Fruit fly (Drosophila melanogaster) whole organism, embryonic: ENCODE results near the gene Srg3.

ENCODE experiments used
- Blimp-1 ChIP-seq: fragments of 200-800 bp; sonication (Bioruptor generic); optimal IDR thresholded peaks from 3 replicates; lab custom pipeline; 2018; ENCODE audit warnings: missing biosample characterization, missing genetic modification characterization, mild to moderate bottlenecking, moderate library complexity, missing genetic modification reagents
- CG10543 ChIP-seq: fragments of 200-800 bp; sonication (Bioruptor generic); optimal IDR thresholded peaks from 3 replicates; lab custom pipeline; 2017; ENCODE audit warnings: missing biosample characterization, mild to moderate bottlenecking, missing genetic modification characterization, moderate library complexity
- CG12236 ChIP-seq: fragments of 200-800 bp; sonication (Bioruptor generic); optimal IDR thresholded peaks from 2 replicates; lab custom pipeline; 2016; ENCODE audit warnings: missing biosample characterization, missing genetic modification characterization
- CG15479 ChIP-seq: fragments of 200-800 bp; sonication (Bioruptor generic); optimal IDR thresholded peaks from 3 replicates; lab custom pipeline; 2019; ENCODE audit warnings: missing biosample characterization, mild to moderate bottlenecking, missing genetic modification characterization, moderate library complexity
- CG17612 ChIP-seq: fragments of 200-800 bp; sonication (Bioruptor generic); IDR thresholded peaks from 2 replicates; pipeline ENCODE4 v1.3.6; 2022; ENCODE audit warnings: missing biosample characterization, missing genetic modification characterization
- CG2889 ChIP-seq: fragments of 200-800 bp; sonication (Bioruptor generic); IDR thresholded peaks from 3 replicates; pipeline ENCODE4 v1.3.6; 2022; ENCODE audit warnings: missing biosample characterization, missing genetic modification characterization
- CG31365 ChIP-seq: fragments of 200-800 bp; sonication (Bioruptor generic); optimal IDR thresholded peaks from 2 replicates; lab custom pipeline; 2018; ENCODE audit warnings: missing biosample characterization, mild to moderate bottlenecking, missing genetic modification characterization
- CG32767 ChIP-seq: fragments of 200-800 bp; sonication (Bioruptor generic); IDR thresholded peaks from 2 replicates; pipeline ENCODE4 v1.3.6; 2022; ENCODE audit warnings: missing biosample characterization, missing genetic modification characterization
- CG3995 ChIP-seq: fragments of 200-800 bp; sonication (Bioruptor generic); optimal IDR thresholded peaks from 3 replicates; lab custom pipeline; 2016; ENCODE audit warnings: missing biosample characterization, missing genetic modification characterization
- CG4282 ChIP-seq: fragments of 200-800 bp; sonication (Bioruptor generic); optimal IDR thresholded peaks from 2 replicates; lab custom pipeline; 2016; ENCODE audit warnings: missing biosample characterization, missing genetic modification characterization
- CG6175 ChIP-seq: fragments of 200-800 bp; sonication (Bioruptor generic); IDR thresholded peaks from 3 replicates; pipeline ENCODE4 v1.3.6; 2022; ENCODE audit warnings: missing biosample characterization, missing genetic modification characterization
- CG6683 ChIP-seq: fragments of 200-800 bp; sonication (Bioruptor generic); optimal IDR thresholded peaks from 2 replicates; lab custom pipeline; 2017; ENCODE audit warnings: missing biosample characterization, mild to moderate bottlenecking, missing genetic modification characterization, missing genetic modification reagents
- CG7372 ChIP-seq: fragments of 200-800 bp; sonication (Bioruptor generic); IDR thresholded peaks from 2 replicates; pipeline ENCODE4 v1.3.6; 2022; ENCODE audit warnings: missing biosample characterization, missing genetic modification characterization
- CG8924 ChIP-seq: fragments of 200-800 bp; optimal IDR thresholded peaks from 3 replicates; lab custom pipeline; 2019; ENCODE audit warnings: missing biosample characterization, mild to moderate bottlenecking, missing genetic modification characterization, moderate library complexity
- CG9727 ChIP-seq: fragments of 200-800 bp; sonication (Bioruptor generic); optimal IDR thresholded peaks from 3 replicates; lab custom pipeline; 2017; ENCODE audit warnings: missing biosample characterization, mild to moderate bottlenecking, missing genetic modification characterization
- CrebB ChIP-seq: fragments of 200-800 bp; sonication (Bioruptor generic); optimal IDR thresholded peaks from 3 replicates; lab custom pipeline; 2018; ENCODE audit warnings: missing biosample characterization, mild to moderate bottlenecking, missing genetic modification characterization
- Dek ChIP-seq: fragments of 200-800 bp; sonication (Bioruptor generic); optimal IDR thresholded peaks from 3 replicates; lab custom pipeline; 2019; ENCODE audit warnings: missing biosample characterization, mild to moderate bottlenecking, missing genetic modification characterization, moderate library complexity
- Dp ChIP-seq: fragments of 200-800 bp; sonication (Bioruptor generic); optimal IDR thresholded peaks from 2 replicates; lab custom pipeline; 2018; ENCODE audit warnings: missing biosample characterization, mild to moderate bottlenecking, missing genetic modification characterization, moderate library complexity
- Eip74EF ChIP-seq, 2 experiments: fragments of 200-800 bp in 1 of 2; fragments of >200 bp in 1 of 2; sonication (Bioruptor generic) in 1 of 2; optimal IDR thresholded peaks; 2 replicates each; lab custom pipeline; 2017 to 2019; ENCODE audit warnings: missing biosample characterization in 2 of 2, missing genetic modification characterization in 2 of 2, mild to moderate bottlenecking in 1 of 2, moderate library complexity in 1 of 2
- Fer1 ChIP-seq: fragments of 200-800 bp; sonication (Bioruptor generic); optimal IDR thresholded peaks from 2 replicates; lab custom pipeline; 2017; ENCODE audit warnings: missing biosample characterization, mild to moderate bottlenecking, missing genetic modification characterization
- Hsf ChIP-seq: fragments of 200-800 bp; sonication (Bioruptor generic); optimal IDR thresholded peaks from 3 replicates; lab custom pipeline; 2016; ENCODE audit warnings: missing biosample characterization, missing genetic modification characterization
- Mes4 ChIP-seq: fragments of 200-800 bp; sonication (Bioruptor generic); optimal IDR thresholded peaks from 2 replicates; lab custom pipeline; 2016; ENCODE audit warnings: missing biosample characterization, missing genetic modification characterization
- Pdp1 ChIP-seq, 2 experiments: fragments of 200-800 bp; sonication (Bioruptor generic); optimal IDR thresholded peaks; 3 replicates each; lab custom pipeline; 2016; ENCODE audit warnings: missing biosample characterization in 2 of 2, missing genetic modification characterization in 2 of 2, mild to moderate bottlenecking in 1 of 2, moderate library complexity in 1 of 2
- Scr ChIP-seq: fragments of 200-800 bp; sonication (Bioruptor generic); IDR thresholded peaks from 2 replicates; pipeline ENCODE4 v1.3.6; 2022; ENCODE audit warnings: missing biosample characterization, missing genetic modification characterization; ENCODE audit not compliant: partially characterized antibody
- Side ChIP-seq: fragments of 200-800 bp; sonication (Bioruptor generic); optimal IDR thresholded peaks from 2 replicates; lab custom pipeline; 2016; ENCODE audit warnings: missing biosample characterization, missing genetic modification characterization
- Sox102F ChIP-seq: fragments of 200-800 bp; sonication (Bioruptor generic); optimal IDR thresholded peaks from 2 replicates; lab custom pipeline; 2018; ENCODE audit warnings: missing biosample characterization, mild to moderate bottlenecking, missing genetic modification characterization, moderate library complexity
- amos ChIP-seq: fragments of 200-800 bp; sonication (Bioruptor generic); IDR thresholded peaks from 2 replicates; pipeline ENCODE4 v1.3.6; 2022; ENCODE audit warnings: missing biosample characterization, missing genetic modification characterization; ENCODE audit not compliant: partially characterized antibody
- ato ChIP-seq: fragments of 200-800 bp; sonication (Bioruptor generic); IDR thresholded peaks from 2 replicates; pipeline ENCODE4 v1.3.6; 2022; ENCODE audit warnings: missing biosample characterization, missing genetic modification characterization; ENCODE audit not compliant: partially characterized antibody
- bbx ChIP-seq: fragments of 200-800 bp; sonication (Bioruptor generic); IDR thresholded peaks from 2 replicates; pipeline ENCODE4 v1.3.6; 2022; ENCODE audit warnings: missing biosample characterization, missing genetic modification characterization; ENCODE audit not compliant: partially characterized antibody
- bigmax ChIP-seq: fragments of 200-800 bp; sonication (Bioruptor generic); optimal IDR thresholded peaks from 2 replicates; lab custom pipeline; 2018; ENCODE audit warnings: missing biosample characterization, mild to moderate bottlenecking, missing genetic modification characterization
- crc ChIP-seq: fragments of 200-800 bp; sonication (Bioruptor generic); optimal IDR thresholded peaks from 2 replicates; lab custom pipeline; 2016; ENCODE audit warnings: missing biosample characterization, missing genetic modification characterization
- crp ChIP-seq, 2 experiments: fragments of 200-800 bp; sonication (Bioruptor generic); optimal IDR thresholded peaks; 2 replicates in 1 of 2; 3 replicates in 1 of 2; lab custom pipeline; 2017; ENCODE audit warnings: missing biosample characterization in 2 of 2, missing genetic modification characterization in 2 of 2, mild to moderate bottlenecking in 1 of 2, moderate library complexity in 1 of 2
- da ChIP-seq: fragments of 200-800 bp; sonication (Bioruptor generic); optimal IDR thresholded peaks from 2 replicates; lab custom pipeline; 2016; ENCODE audit warnings: missing biosample characterization, missing genetic modification characterization
- dpn ChIP-seq, 2 experiments: fragments of 200-800 bp; sonication (Bioruptor generic); optimal IDR thresholded peaks; 3 replicates each; lab custom pipeline; 2016; ENCODE audit warnings: missing biosample characterization in 2 of 2, missing genetic modification characterization in 2 of 2
- en ChIP-seq: fragments of 200-800 bp; sonication (Bioruptor generic); optimal IDR thresholded peaks from 2 replicates; lab custom pipeline; 2016; ENCODE audit warnings: missing biosample characterization, missing genetic modification characterization
- lilli ChIP-seq: fragments of 200-800 bp; sonication (Bioruptor generic); optimal IDR thresholded peaks from 3 replicates; lab custom pipeline; 2016; ENCODE audit warnings: missing biosample characterization, missing genetic modification characterization
- nmo ChIP-seq: fragments of 200-800 bp; sonication (Bioruptor generic); optimal IDR thresholded peaks from 2 replicates; lab custom pipeline; 2018; ENCODE audit warnings: missing biosample characterization, mild to moderate bottlenecking, missing genetic modification characterization, moderate library complexity
- pfk ChIP-seq: fragments of 200-800 bp; sonication (Bioruptor generic); optimal IDR thresholded peaks from 2 replicates; lab custom pipeline; 2018; ENCODE audit warnings: missing biosample characterization, mild to moderate bottlenecking, missing genetic modification characterization, moderate library complexity
- phol ChIP-seq: fragments of 200-800 bp; sonication (Bioruptor generic); optimal IDR thresholded peaks from 3 replicates; lab custom pipeline; 2018; ENCODE audit warnings: missing biosample characterization, mild to moderate bottlenecking, missing genetic modification characterization, moderate library complexity
- rib ChIP-seq: fragments of 200-800 bp; sonication (Bioruptor generic); IDR thresholded peaks from 2 replicates; pipeline ENCODE4 v1.3.6; 2022; ENCODE audit warnings: missing biosample characterization, missing genetic modification characterization
- sima ChIP-seq: fragments of 200-800 bp; sonication (Bioruptor generic); optimal IDR thresholded peaks from 2 replicates; lab custom pipeline; 2016; ENCODE audit warnings: missing biosample characterization, missing genetic modification characterization
- sqz ChIP-seq: fragments of 200-800 bp; sonication (Bioruptor generic); optimal IDR thresholded peaks from 3 replicates; lab custom pipeline; 2018; ENCODE audit warnings: missing biosample characterization, mild to moderate bottlenecking, missing genetic modification characterization
- ssp ChIP-seq: fragments of 200-800 bp; sonication (Bioruptor generic); IDR thresholded peaks from 2 replicates; pipeline ENCODE4 v1.3.6; 2022; ENCODE audit warnings: missing biosample characterization, missing genetic modification characterization
- tio ChIP-seq: fragments of 200-800 bp; sonication (Bioruptor generic); optimal IDR thresholded peaks from 2 replicates; lab custom pipeline; 2017; ENCODE audit warnings: missing biosample characterization, missing genetic modification characterization, inconsistent platforms
- tna ChIP-seq: fragments of 200-800 bp; sonication (Bioruptor generic); IDR thresholded peaks from 2 replicates; pipeline ENCODE4 v1.3.6; 2022; ENCODE audit warnings: missing biosample characterization, missing genetic modification characterization; ENCODE audit not compliant: partially characterized antibody
- vvl ChIP-seq: fragments of 200-800 bp; sonication (Bioruptor generic); IDR thresholded peaks from 2 replicates; pipeline ENCODE4 v1.3.6; 2022; ENCODE audit warnings: missing biosample characterization, missing genetic modification characterization
- zf30C ChIP-seq: fragments of 200-800 bp; sonication (Bioruptor generic); optimal IDR thresholded peaks from 3 replicates; lab custom pipeline; 2018; ENCODE audit warnings: missing biosample characterization, mild to moderate bottlenecking, missing genetic modification characterization

Gene Srg3

DNA sequence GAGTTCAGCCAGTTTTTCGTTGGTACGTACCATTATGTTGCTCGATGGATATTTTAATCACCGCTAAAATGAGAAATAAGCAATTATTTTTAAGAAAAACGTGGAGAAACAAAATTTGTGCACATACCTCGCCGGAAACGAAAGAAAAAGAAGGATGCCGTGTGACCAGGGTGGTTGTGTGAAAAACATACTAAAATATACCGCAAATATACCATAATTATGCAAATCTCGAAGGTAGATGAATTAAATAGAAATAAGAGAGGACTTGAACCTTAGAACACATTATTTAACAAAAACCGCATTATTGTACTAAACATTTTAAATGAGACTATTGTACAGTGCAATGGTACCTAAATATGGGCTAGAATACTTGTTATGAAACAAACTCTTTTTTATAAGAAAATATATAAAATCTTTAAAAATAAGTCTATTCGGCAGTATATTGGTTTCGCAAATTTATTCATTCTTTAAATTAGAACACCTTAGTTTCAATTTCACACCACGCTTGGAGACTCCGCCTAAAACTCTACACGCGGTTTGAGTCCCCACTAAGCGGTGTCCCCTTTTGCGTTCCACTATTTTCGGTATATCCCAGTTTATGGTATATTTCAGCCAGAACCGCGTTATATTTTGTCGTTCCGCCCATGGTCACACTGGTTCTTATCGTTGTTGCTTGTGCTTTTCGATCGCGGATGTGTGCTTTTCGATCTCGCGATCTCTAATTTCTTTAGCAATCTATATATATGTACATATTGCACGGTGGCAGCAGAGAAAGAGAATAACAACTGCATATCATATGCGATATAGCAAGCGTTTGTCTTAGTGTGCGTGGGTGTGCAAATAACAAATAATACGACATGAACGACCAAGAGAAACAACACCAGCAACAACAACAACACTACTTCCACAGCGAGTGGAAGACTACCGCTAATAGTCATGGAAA lies 13.1 kb upstream of the Srg3 start, which contains the start of the genes RpS17 and MTF-1 (continued):
- TF ChIP-seq Pdp1 (GFP tag; optimal IDR thresholded peaks at IDR 0.05; lab: Kevin White, UChicago): peak in 1 of 2 experiments; percentile 57
- TF ChIP-seq Scr (GFP tag; lab: Robert Waterston, UW): no peak; the same call in 1 of the 2 replicates
- no peak for TF ChIP-seq bbx (GFP tag; lab: Robert Waterston, UW)
- TF ChIP-seq sqz (GFP tag; lab: Kevin White, UChicago): peak; percentile 40
- TF ChIP-seq tna (GFP tag; lab: Robert Waterston, UW): peak; percentile 38; the same call in 1 of the 2 replicates
- TF ChIP-seq bigmax (GFP tag; lab: Kevin White, UChicago): no peak
- TF ChIP-seq phol (tag; lab: Kevin White, UChicago): peak; percentile 44
- no peak for TF ChIP-seq Sox102F (GFP tag; lab: Kevin White, UChicago)
- TF ChIP-seq rib (GFP tag; lab: Robert Waterston, UW): no peak
- peak; percentile 63 for TF ChIP-seq Hsf (GFP tag; lab: Kevin White, UChicago)
- TF ChIP-seq vvl: peak; percentile 93
- TF ChIP-seq dpn (GFP tag; optimal IDR thresholded peaks at IDR 0.05; lab: Kevin White, UChicago): peak in 1 of 2 experiments; percentile 11
- TF ChIP-seq nmo (GFP tag; lab: Kevin White, UChicago): peak; percentile 48
- no peak for TF ChIP-seq CG3995 (GFP tag; lab: Kevin White, UChicago)
- TF ChIP-seq CG12236 (GFP tag; lab: Kevin White, UChicago): peak; percentile 30
- TF ChIP-seq tio: peak; percentile 47
- TF ChIP-seq Mes4 (GFP tag; lab: Kevin White, UChicago): peak; percentile 78
- TF ChIP-seq CrebB: peak; percentile 52
- no peak for TF ChIP-seq crp (GFP tag; optimal IDR thresholded peaks at IDR 0.05; lab: Kevin White, UChicago)
- no peak; the same call in 1 of the 2 replicates for TF ChIP-seq amos
- peak; percentile 39 for TF ChIP-seq Dp (GFP tag; lab: Kevin White, UChicago)
- no peak for TF ChIP-seq CG6683 (GFP tag; lab: Kevin White, UChicago)
- peak in 1 of 2 experiments; percentile 73 for TF ChIP-seq Eip74EF (GFP tag; optimal IDR thresholded peaks at IDR 0.05; lab: Kevin White, UChicago)
- peak; percentile 16 for TF ChIP-seq CG8924 (tag; lab: Kevin White, UChicago)
- no peak for TF ChIP-seq CG4282 (GFP tag; lab: Kevin White, UChicago)
- no peak for TF ChIP-seq ssp (GFP tag; lab: Robert Waterston, UW)
- TF ChIP-seq ato (GFP tag; lab: Robert Waterston, UW): no peak
- peak; percentile 25 for TF ChIP-seq CG31365
- peak; percentile 79 for TF ChIP-seq CG9727 (GFP tag; lab: Kevin White, UChicago)
- TF ChIP-seq crc: no peak
- TF ChIP-seq en (GFP tag; lab: Kevin White, UChicago): peak; percentile 5
- peak; percentile 61 for TF ChIP-seq Fer1 (GFP tag; lab: Kevin White, UChicago)
- no peak for TF ChIP-seq CG2889 (GFP tag; lab: Robert Waterston, UW)
- TF ChIP-seq Dek: no peak
- no peak; the same call in 1 of the 2 replicates for TF ChIP-seq CG7372 (GFP tag; lab: Robert Waterston, UW)
- TF ChIP-seq lilli: no peak
- no peak for TF ChIP-seq sima
- peak; percentile 23 for TF ChIP-seq pfk
- TF ChIP-seq da (GFP tag; lab: Kevin White, UChicago): no peak
- no peak for TF ChIP-seq Blimp-1 (GFP tag; lab: Kevin White, UChicago)
- no peak for TF ChIP-seq CG32767
- TF ChIP-seq CG10543 (GFP tag; lab: Kevin White, UChicago): peak; percentile 22
- TF ChIP-seq zf30C (GFP tag; lab: Kevin White, UChicago): peak; percentile 3
- no peak for TF ChIP-seq CG6175 (GFP tag; lab: Robert Waterston, UW)
- TF ChIP-seq CG17612 (GFP tag; lab: Robert Waterston, UW): no peak
- TF ChIP-seq CG15479 (GFP tag; lab: Kevin White, UChicago): no peak
- peak; percentile 59 for TF ChIP-seq Side (GFP tag; lab: Kevin White, UChicago)
